Worm (Caenorhabditis elegans) whole organism, L1 larva: ENCODE measurements around the gene C18B2.2.

ENCODE experiments used
- C04F5.9 ChIP-seq: sonication (generic microtip); optimal IDR thresholded peaks from 2 replicates; lab custom pipeline; 2016; ENCODE audit warnings: missing genetic modification characterization, missing compliant biosample characterization
- C16A3.4 ChIP-seq: fragments of 150-350 bp; optimal IDR thresholded peaks from 2 replicates; lab custom pipeline; 2014; ENCODE audit warnings: missing biosample characterization, missing genetic modification characterization
- C34B4.2 ChIP-seq: sonication (generic microtip); optimal IDR thresholded peaks from 2 replicates; lab custom pipeline; 2017; ENCODE audit warnings: mild to moderate bottlenecking, missing genetic modification characterization, missing compliant biosample characterization
- F16B12.6 ChIP-seq: fragments of 150-350 bp; optimal IDR thresholded peaks from 2 replicates; lab custom pipeline; 2014; ENCODE audit warnings: missing biosample characterization, missing genetic modification characterization
- Y116A8C.19 ChIP-seq: sonication (generic microtip); optimal IDR thresholded peaks from 2 replicates; lab custom pipeline; 2016; ENCODE audit warnings: missing compliant biosample characterization, missing genetic modification characterization, borderline replicate concordance
- aha-1 ChIP-seq: fragments of 150-350 bp; optimal IDR thresholded peaks from 2 replicates; lab custom pipeline; 2014; ENCODE audit warnings: missing biosample characterization, missing genetic modification characterization
- alr-1 ChIP-seq: fragments of 200-800 bp; sonication (Bioruptor generic); optimal IDR thresholded peaks from 2 replicates; lab custom pipeline; 2018; ENCODE audit warnings: borderline replicate concordance, mild to moderate bottlenecking, missing genetic modification characterization, missing compliant biosample characterization
- aly-2 ChIP-seq: fragments of 150-350 bp; optimal IDR thresholded peaks from 2 replicates; lab custom pipeline; 2014; ENCODE audit warnings: missing biosample characterization, missing genetic modification characterization
- ceh-8 ChIP-seq: fragments of 200-800 bp; sonication (Bioruptor generic); optimal IDR thresholded peaks from 2 replicates; lab custom pipeline; 2018; ENCODE audit warnings: mild to moderate bottlenecking, missing genetic modification characterization, moderate library complexity, missing compliant biosample characterization
- ceh-82 ChIP-seq, 3 experiments: fragments of 150-350 bp in 1 of 3; sonication (generic microtip) in 2 of 3; optimal IDR thresholded peaks; 2 replicates each; lab custom pipeline; 2014 to 2017; ENCODE audit warnings: missing biosample characterization in 3 of 3, missing genetic modification characterization in 3 of 3
- ceh-88 ChIP-seq: fragments of 200-800 bp; sonication (Bioruptor generic); IDR thresholded peaks from 2 replicates; pipeline ENCODE4 v1.3.6; 2022; ENCODE audit warnings: missing genetic modification characterization, missing compliant biosample characterization
- ceh-90 ChIP-seq: sonication (generic microtip); optimal IDR thresholded peaks from 2 replicates; lab custom pipeline; 2016; ENCODE audit warnings: missing genetic modification characterization, missing compliant biosample characterization
- ces-1 ChIP-seq: fragments of 150-350 bp; optimal IDR thresholded peaks from 2 replicates; lab custom pipeline; 2014; ENCODE audit warnings: missing biosample characterization, missing genetic modification reagents, missing genetic modification characterization
- dsc-1 ChIP-seq: sonication (generic microtip); optimal IDR thresholded peaks from 2 replicates; lab custom pipeline; 2016; ENCODE audit warnings: mild to moderate bottlenecking, missing genetic modification characterization, missing compliant biosample characterization
- efl-1 ChIP-seq, 4 experiments: fragments of 150-350 bp; optimal IDR thresholded peaks in 3 of 4; peaks in 1 of 4; 1 replicate in 1 of 4; 2 replicates in 3 of 4; lab custom pipeline; 2014; ENCODE audit warnings: missing biosample characterization in 2 of 4, missing genetic modification characterization in 2 of 4, missing genetic modification reagents in 2 of 4
- egl-13 ChIP-seq: sonication (generic microtip); optimal IDR thresholded peaks from 2 replicates; lab custom pipeline; 2016; ENCODE audit warnings: missing genotype, missing genetic modification reagents, missing genetic modification characterization, missing compliant biosample characterization
- ets-5 ChIP-seq: fragments of 200-800 bp; sonication (Bioruptor generic); IDR thresholded peaks from 2 replicates; pipeline ENCODE4 v1.3.6; 2022; ENCODE audit warnings: missing genetic modification characterization, missing compliant biosample characterization
- fkh-8 ChIP-seq: sonication (generic microtip); optimal IDR thresholded peaks from 2 replicates; lab custom pipeline; 2016; ENCODE audit warnings: mild to moderate bottlenecking, missing genetic modification characterization, missing compliant biosample characterization
- fos-1 ChIP-seq: fragments of 150-350 bp; optimal IDR thresholded peaks from 2 replicates; lab custom pipeline; 2014; ENCODE audit warnings: missing biosample characterization, missing genetic modification characterization
- hlh-17 ChIP-seq: fragments of 200-800 bp; sonication (Bioruptor generic); optimal IDR thresholded peaks from 2 replicates; lab custom pipeline; 2018; ENCODE audit warnings: missing genetic modification characterization, mild to moderate bottlenecking, missing compliant biosample characterization, moderate library complexity, borderline replicate concordance
- hlh-4 ChIP-seq: sonication (generic microtip); optimal IDR thresholded peaks from 2 replicates; lab custom pipeline; 2016; ENCODE audit warnings: mild to moderate bottlenecking, missing genetic modification characterization, missing compliant biosample characterization
- hpl-2 ChIP-seq: fragments of 150-350 bp; optimal IDR thresholded peaks from 2 replicates; lab custom pipeline; 2014; ENCODE audit warnings: missing biosample characterization, missing genetic modification reagents, missing genetic modification characterization
- jun-1 ChIP-seq: fragments of 150-350 bp; optimal IDR thresholded peaks from 2 replicates; lab custom pipeline; 2014; ENCODE audit warnings: missing biosample characterization, missing genetic modification reagents, missing genetic modification characterization
- lin-14 ChIP-seq: fragments of 200-800 bp; sonication (Bioruptor generic); optimal IDR thresholded peaks from 2 replicates; lab custom pipeline; 2018; ENCODE audit warnings: mild to moderate bottlenecking, missing genetic modification characterization, moderate library complexity, missing compliant biosample characterization
- lin-39 ChIP-seq: fragments of 150-350 bp; optimal IDR thresholded peaks from 2 replicates; lab custom pipeline; 2014; ENCODE audit warnings: missing biosample characterization, missing genetic modification reagents, missing genetic modification characterization
- lir-3 ChIP-seq: sonication (generic microtip); optimal IDR thresholded peaks from 2 replicates; lab custom pipeline; 2016; ENCODE audit warnings: mild to moderate bottlenecking, missing genetic modification characterization, moderate library complexity, missing compliant biosample characterization; ENCODE audit not compliant: poor library complexity
- mab-9 ChIP-seq: fragments of 200-800 bp; sonication (Bioruptor generic); IDR thresholded peaks from 2 replicates; pipeline ENCODE4 v1.3.6; 2022; ENCODE audit warnings: missing genetic modification reagents, missing genetic modification characterization, missing compliant biosample characterization
- mef-2 ChIP-seq: fragments of 150-350 bp; optimal IDR thresholded peaks from 2 replicates; lab custom pipeline; 2014; ENCODE audit warnings: missing biosample characterization, missing genetic modification characterization
- nhr-12 ChIP-seq: sonication (generic microtip); optimal IDR thresholded peaks from 2 replicates; lab custom pipeline; 2017; ENCODE audit warnings: missing biosample characterization, missing genetic modification characterization
- nhr-20 ChIP-seq: sonication (generic microtip); optimal IDR thresholded peaks from 2 replicates; lab custom pipeline; 2016; ENCODE audit warnings: mild to moderate bottlenecking, missing genetic modification characterization, missing compliant biosample characterization
- nhr-28 ChIP-seq: fragments of 150-350 bp; optimal IDR thresholded peaks from 2 replicates; lab custom pipeline; 2014; ENCODE audit warnings: missing biosample characterization, missing genetic modification characterization
- nhr-47 ChIP-seq: sonication (generic microtip); optimal IDR thresholded peaks from 2 replicates; lab custom pipeline; 2016; ENCODE audit warnings: mild to moderate bottlenecking, missing genetic modification characterization, moderate library complexity, missing compliant biosample characterization
- nhr-71 ChIP-seq: sonication (generic microtip); optimal IDR thresholded peaks from 2 replicates; lab custom pipeline; 2016; ENCODE audit warnings: mild to moderate bottlenecking, missing genetic modification characterization, moderate library complexity, missing compliant biosample characterization
- nhr-85 ChIP-seq: sonication (generic microtip); peaks from one replicate; lab custom pipeline; 2016; ENCODE audit warnings: missing genetic modification characterization, inconsistent platforms, missing compliant biosample characterization
- nhr-90 ChIP-seq: sonication (generic microtip); optimal IDR thresholded peaks from 2 replicates; lab custom pipeline; 2016; ENCODE audit warnings: mild to moderate bottlenecking, missing genetic modification characterization, missing compliant biosample characterization; ENCODE audit not compliant: poor library complexity
- pax-3 ChIP-seq: fragments of 200-800 bp; sonication (Bioruptor generic); optimal IDR thresholded peaks from 2 replicates; lab custom pipeline; 2018; ENCODE audit warnings: mild to moderate bottlenecking, missing genetic modification characterization, moderate library complexity, missing compliant biosample characterization
- pqm-1 ChIP-seq: sonication (generic microtip); optimal IDR thresholded peaks from 3 replicates; lab custom pipeline; 2017; ENCODE audit warnings: missing biosample characterization, missing genetic modification characterization
- rnt-1 ChIP-seq: sonication (generic microtip); optimal IDR thresholded peaks from 2 replicates; lab custom pipeline; 2016; ENCODE audit warnings: mild to moderate bottlenecking, missing genetic modification characterization, moderate library complexity, missing compliant biosample characterization
- snu-23 ChIP-seq: sonication (generic microtip); optimal IDR thresholded peaks from 2 replicates; lab custom pipeline; 2016; ENCODE audit warnings: missing genetic modification characterization, missing compliant biosample characterization
- sptf-1 ChIP-seq: fragments of 150-350 bp; optimal IDR thresholded peaks from 2 replicates; lab custom pipeline; 2014; ENCODE audit warnings: missing biosample characterization, missing genetic modification characterization
- sup-37 ChIP-seq: fragments of 200-800 bp; sonication (Bioruptor generic); optimal IDR thresholded peaks from 2 replicates; lab custom pipeline; 2018; ENCODE audit warnings: mild to moderate bottlenecking, missing genetic modification characterization, missing compliant biosample characterization
- tbx-2 ChIP-seq: sonication (generic microtip); optimal IDR thresholded peaks from 2 replicates; lab custom pipeline; 2016; ENCODE audit warnings: missing genetic modification characterization, missing compliant biosample characterization
- tlp-1 ChIP-seq: fragments of 150-350 bp; optimal IDR thresholded peaks from 2 replicates; lab custom pipeline; 2014; ENCODE audit warnings: missing biosample characterization, missing genetic modification characterization
- unc-130 ChIP-seq: fragments of 150-350 bp; optimal IDR thresholded peaks from 2 replicates; lab custom pipeline; 2017; ENCODE audit warnings: missing biosample characterization, missing genetic modification characterization, inconsistent platforms
- unc-30 ChIP-seq: sonication (generic microtip); optimal IDR thresholded peaks from 2 replicates; lab custom pipeline; 2017; ENCODE audit warnings: missing biosample characterization, missing genetic modification characterization
- unc-62 ChIP-seq: fragments of 150-350 bp; optimal IDR thresholded peaks from 2 replicates; lab custom pipeline; 2014; ENCODE audit warnings: missing biosample characterization, missing genetic modification reagents, missing genetic modification characterization
- vab-15 ChIP-seq: sonication (generic microtip); optimal IDR thresholded peaks from 2 replicates; lab custom pipeline; 2017; ENCODE audit warnings: missing genotype, mild to moderate bottlenecking, missing genetic modification characterization, missing compliant biosample characterization
- xbp-1 ChIP-seq: sonication (generic microtip); optimal IDR thresholded peaks from 2 replicates; lab custom pipeline; 2016; ENCODE audit warnings: missing genetic modification characterization, missing compliant biosample characterization
- zag-1 ChIP-seq: fragments of 150-350 bp; optimal IDR thresholded peaks from 2 replicates; lab custom pipeline; 2014; ENCODE audit warnings: missing biosample characterization, missing genetic modification characterization
- zip-4 ChIP-seq: fragments of 200-800 bp; sonication (Bioruptor generic); optimal IDR thresholded peaks from 2 replicates; lab custom pipeline; 2018; ENCODE audit warnings: mild to moderate bottlenecking, missing genetic modification characterization, moderate library complexity, missing compliant biosample characterization
- ztf-4 ChIP-seq: fragments of 150-350 bp; optimal IDR thresholded peaks from 2 replicates; lab custom pipeline; 2014; ENCODE audit warnings: missing biosample characterization, missing genetic modification characterization

Gene C18B2.2

DNA sequence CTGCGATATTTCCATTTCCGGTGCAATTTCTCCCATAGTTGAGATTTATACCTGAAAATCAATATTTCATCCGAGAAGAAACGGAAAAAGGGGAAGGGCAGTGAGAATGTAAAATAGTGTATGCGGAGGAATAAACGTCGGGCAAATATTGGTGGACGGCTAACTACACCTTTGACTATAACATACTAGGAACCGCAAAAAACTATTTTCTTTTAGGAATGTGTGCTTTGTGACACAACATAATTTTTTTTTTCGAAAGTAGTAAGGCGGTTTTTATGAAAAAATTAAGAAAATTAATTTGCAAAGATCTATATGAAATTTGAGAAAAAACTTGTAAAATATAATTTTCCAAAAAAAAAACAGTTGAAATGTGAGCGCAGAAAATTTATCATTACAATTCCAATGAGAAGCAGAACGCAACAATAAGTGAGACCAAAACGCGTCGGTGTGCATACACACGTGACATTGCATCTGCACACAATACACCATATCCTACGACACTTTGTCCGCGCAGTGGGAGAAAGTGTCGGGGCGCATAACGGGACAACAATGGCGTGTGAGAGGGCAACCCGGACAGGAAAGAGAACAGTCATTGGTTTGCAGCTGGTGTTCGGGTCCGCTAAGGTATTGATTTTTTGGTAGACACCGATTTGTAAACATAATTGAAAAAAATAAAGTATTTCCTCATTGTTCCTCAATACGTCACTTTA is 27.0 kb downstream of the C18B2.2 start, which contains the start of the genes sax-1 and R11G1.2 (continued):
- peak; percentile 35 for TF ChIP-seq C16A3.4 (tag; lab: Kevin White, UChicago)
- no peak for TF ChIP-seq hlh-4
- no peak for TF ChIP-seq ceh-8 (GFP tag; lab: Kevin White, UChicago)
- TF ChIP-seq vab-15 = no peak
- no peak for TF ChIP-seq ets-5
- no peak for TF ChIP-seq aly-2 (tag; lab: Kevin White, UChicago)
- TF ChIP-seq alr-1 (tag; lab: Kevin White, UChicago) = no peak
- TF ChIP-seq rnt-1 = peak; percentile 52
- peak; percentile 49 for TF ChIP-seq tbx-2
- no peak for TF ChIP-seq zip-4
- peak; percentile 75 for TF ChIP-seq nhr-85 (tag; lab: Kevin White, UChicago)
- peak; percentile 43 for TF ChIP-seq nhr-90 (tag; lab: Kevin White, UChicago)
- peak; percentile 62 for TF ChIP-seq nhr-20 (tag; lab: Kevin White, UChicago)
- TF ChIP-seq C04F5.9 (tag; lab: Kevin White, UChicago) = no peak
- peak; percentile 27 for TF ChIP-seq dsc-1 (tag; lab: Kevin White, UChicago)
- peak; percentile 27 for TF ChIP-seq fkh-8 (tag; lab: Kevin White, UChicago)
- TF ChIP-seq ceh-90 (tag; lab: Kevin White, UChicago) = no peak
- no peak for TF ChIP-seq jun-1 (tag; lab: Kevin White, UChicago)
- TF ChIP-seq lir-3 (tag; lab: Kevin White, UChicago) = no peak
- TF ChIP-seq hlh-17 (GFP tag; lab: Kevin White, UChicago) = no peak
- no peak for TF ChIP-seq Y116A8C.19 (tag; lab: Kevin White, UChicago)
- TF ChIP-seq zag-1 = no peak
- TF ChIP-seq unc-62 (GFP tag; lab: Kevin White, UChicago) = no peak
- peak; percentile 3 for TF ChIP-seq lin-39 (tag; lab: Kevin White, UChicago)
- no peak for TF ChIP-seq egl-13 (tag; lab: Kevin White, UChicago)
- no peak for TF ChIP-seq mef-2 (tag; lab: Kevin White, UChicago)
- TF ChIP-seq xbp-1 (tag; lab: Kevin White, UChicago) = peak; percentile 53
- no peak for TF ChIP-seq hpl-2 (GFP tag; lab: Kevin White, UChicago)
- TF ChIP-seq ces-1 (GFP tag; lab: Kevin White, UChicago) = no peak
- TF ChIP-seq sptf-1 (tag; lab: Kevin White, UChicago) = no peak
- peak; percentile 15; the same call in 1 of the 2 replicates for TF ChIP-seq ceh-88 (GFP tag; lab: Robert Waterston, UW)
- no peak for TF ChIP-seq ztf-4 (tag; lab: Kevin White, UChicago)
- TF ChIP-seq nhr-71 (tag; lab: Kevin White, UChicago) = peak; percentile 71
- no peak for TF ChIP-seq C34B4.2 (tag; lab: Kevin White, UChicago)
- TF ChIP-seq snu-23 (GFP tag; lab: Kevin White, UChicago) = peak; percentile 64
- no peak for TF ChIP-seq sup-37
- TF ChIP-seq F16B12.6 (tag; lab: Kevin White, UChicago) = peak; percentile 89
- no peak for TF ChIP-seq mab-9 (GFP tag; lab: Robert Waterston, UW)
- TF ChIP-seq lin-14 = peak; percentile 78
- no peak for TF ChIP-seq fos-1
- no peak for TF ChIP-seq pqm-1 (tag; lab: Kevin White, UChicago)
- TF ChIP-seq pax-3 = no peak
- TF ChIP-seq nhr-28 = no peak
- no peak for TF ChIP-seq nhr-12 (tag; lab: Kevin White, UChicago)
- TF ChIP-seq efl-1 (optimal IDR thresholded peaks at IDR 0.05; lab: Kevin White, UChicago) = peak; percentile 29 to 45
- TF ChIP-seq efl-1 (GFP tag; optimal IDR thresholded peaks at IDR 0.05 in 1 of 2; lab: Kevin White, UChicago) = peak; percentile 20 to 93
- TF ChIP-seq tlp-1 = no peak
- TF ChIP-seq unc-130 (tag; lab: Kevin White, UChicago) = no peak
- peak; percentile 67 for TF ChIP-seq nhr-47 (tag; lab: Kevin White, UChicago)
- no peak for TF ChIP-seq unc-30 (tag; lab: Kevin White, UChicago)
- TF ChIP-seq aha-1 (tag; lab: Kevin White, UChicago) = no peak
- TF ChIP-seq ceh-82 (tag; optimal IDR thresholded peaks at IDR 0.05; lab: Kevin White, UChicago) = peak in 2 of 3 experiments; percentile 1 to 53
